Fruit fly (Drosophila melanogaster) whole organism, embryonic: ENCODE measurements around the gene w-cup.
A peak's percentile ranks its signal among the peaks of the same experiment; 100 is the strongest.

Experiments
- Aef1 ChIP-seq: fragments of 200-800 bp; sonication (Bioruptor generic); IDR thresholded peaks from 3 replicates; pipeline ENCODE4 v1.3.6; 2022; ENCODE audit warnings: missing biosample characterization, missing genetic modification characterization
- CG10543 ChIP-seq: fragments of 200-800 bp; sonication (Bioruptor generic); optimal IDR thresholded peaks from 3 replicates; lab custom pipeline; 2017; ENCODE audit warnings: missing biosample characterization, mild to moderate bottlenecking, missing genetic modification characterization, moderate library complexity
- CG11504 ChIP-seq: fragments of 200-800 bp; sonication (Bioruptor generic); optimal IDR thresholded peaks from 3 replicates; lab custom pipeline; 2019; ENCODE audit warnings: missing biosample characterization, mild to moderate bottlenecking, missing genetic modification characterization, moderate library complexity
- CG11696 ChIP-seq: fragments of 200-800 bp; sonication (Bioruptor generic); IDR thresholded peaks from 2 replicates; pipeline ENCODE4 v1.3.6; 2022; ENCODE audit warnings: missing biosample characterization, missing genetic modification characterization
- CG12769 ChIP-seq: fragments of 200-800 bp; sonication (Bioruptor generic); optimal IDR thresholded peaks from 2 replicates; lab custom pipeline; 2019; ENCODE audit warnings: missing biosample characterization, mild to moderate bottlenecking, missing genetic modification characterization, moderate library complexity
- CG13296 ChIP-seq: fragments of 200-800 bp; sonication (Bioruptor generic); optimal IDR thresholded peaks from 3 replicates; lab custom pipeline; 2018; ENCODE audit warnings: missing biosample characterization, mild to moderate bottlenecking, missing genetic modification characterization
- CG1602 ChIP-seq: fragments of 200-800 bp; sonication (Bioruptor generic); optimal IDR thresholded peaks from 3 replicates; lab custom pipeline; 2016; ENCODE audit warnings: missing biosample characterization, missing genetic modification characterization
- CG17359 ChIP-seq: fragments of 200-800 bp; sonication (Bioruptor generic); optimal IDR thresholded peaks from 3 replicates; lab custom pipeline; 2018; ENCODE audit warnings: missing biosample characterization, mild to moderate bottlenecking, missing genetic modification characterization, moderate library complexity
- CG17912 ChIP-seq: fragments of 200-800 bp; sonication (Bioruptor generic); optimal IDR thresholded peaks from 2 replicates; lab custom pipeline; 2018; ENCODE audit warnings: missing biosample characterization, mild to moderate bottlenecking, missing genetic modification characterization
- CG18476 ChIP-seq: fragments of 200-800 bp; sonication (Bioruptor generic); optimal IDR thresholded peaks from 2 replicates; lab custom pipeline; 2016; ENCODE audit warnings: missing biosample characterization, mild to moderate bottlenecking, missing genetic modification characterization
- CG2678 ChIP-seq: fragments of 200-800 bp; sonication (Bioruptor generic); optimal IDR thresholded peaks from 3 replicates; lab custom pipeline; 2019; ENCODE audit warnings: missing biosample characterization, mild to moderate bottlenecking, missing genetic modification characterization, moderate library complexity
- CG3065 ChIP-seq: fragments of 200-800 bp; sonication (Bioruptor generic); optimal IDR thresholded peaks from 2 replicates; lab custom pipeline; 2016; ENCODE audit warnings: missing biosample characterization, missing genetic modification characterization
- CG32532 ChIP-seq: fragments of 200-800 bp; sonication (Bioruptor generic); IDR thresholded peaks from 2 replicates; pipeline ENCODE4 v1.3.6; 2022; ENCODE audit warnings: missing biosample characterization, missing genetic modification characterization
- CG8924 ChIP-seq: fragments of 200-800 bp; optimal IDR thresholded peaks from 3 replicates; lab custom pipeline; 2019; ENCODE audit warnings: missing biosample characterization, mild to moderate bottlenecking, missing genetic modification characterization, moderate library complexity
- CG9215 ChIP-seq: fragments of 200-800 bp; sonication (Bioruptor generic); IDR thresholded peaks from 2 replicates; pipeline ENCODE4 v1.3.6; 2022; ENCODE audit warnings: missing biosample characterization, missing genetic modification characterization
- Camta ChIP-seq: fragments of 200-800 bp; sonication (Bioruptor generic); optimal IDR thresholded peaks from 2 replicates; lab custom pipeline; 2016; ENCODE audit warnings: missing biosample characterization, missing genetic modification characterization
- Dbx ChIP-seq: fragments of 200-800 bp; sonication (Bioruptor generic); IDR thresholded peaks from 3 replicates; pipeline ENCODE4 v1.3.6; 2022; ENCODE audit warnings: missing biosample characterization, missing genetic modification characterization
- Deaf1 ChIP-seq: fragments of 200-800 bp; optimal IDR thresholded peaks from 3 replicates; lab custom pipeline; 2019; ENCODE audit warnings: missing biosample characterization, mild to moderate bottlenecking, missing genetic modification characterization, moderate library complexity
- Fer1 ChIP-seq: fragments of 200-800 bp; sonication (Bioruptor generic); optimal IDR thresholded peaks from 2 replicates; lab custom pipeline; 2017; ENCODE audit warnings: missing biosample characterization, mild to moderate bottlenecking, missing genetic modification characterization
- HLH4C ChIP-seq: fragments of 200-800 bp; sonication (Bioruptor generic); IDR thresholded peaks from 3 replicates; pipeline ENCODE4 v1.3.6; 2022; ENCODE audit warnings: missing biosample characterization, missing genetic modification characterization; ENCODE audit not compliant: partially characterized antibody
- HmgZ ChIP-seq: fragments of 200-800 bp; sonication (Bioruptor generic); optimal IDR thresholded peaks from 2 replicates; lab custom pipeline; 2018; ENCODE audit warnings: missing biosample characterization, mild to moderate bottlenecking, missing genetic modification characterization
- Med ChIP-seq: fragments of 200-800 bp; sonication (Bioruptor generic); peaks from one replicate; lab custom pipeline; 2016; ENCODE audit warnings: missing biosample characterization, missing genetic modification characterization, mild to moderate bottlenecking, inconsistent platforms, moderate library complexity
- Oli ChIP-seq: fragments of 200-800 bp; sonication (Bioruptor generic); optimal IDR thresholded peaks from 2 replicates; lab custom pipeline; 2018; ENCODE audit warnings: missing biosample characterization, mild to moderate bottlenecking, missing genetic modification characterization, moderate library complexity
- Side ChIP-seq: fragments of 200-800 bp; sonication (Bioruptor generic); optimal IDR thresholded peaks from 2 replicates; lab custom pipeline; 2016; ENCODE audit warnings: missing biosample characterization, missing genetic modification characterization
- Sox100B ChIP-seq: fragments of 200-800 bp; sonication (Bioruptor generic); optimal IDR thresholded peaks from 3 replicates; lab custom pipeline; 2018; ENCODE audit warnings: missing biosample characterization, mild to moderate bottlenecking, missing genetic modification characterization
- Sox102F ChIP-seq: fragments of 200-800 bp; sonication (Bioruptor generic); optimal IDR thresholded peaks from 2 replicates; lab custom pipeline; 2018; ENCODE audit warnings: missing biosample characterization, mild to moderate bottlenecking, missing genetic modification characterization, moderate library complexity
- Xrp1 ChIP-seq: fragments of 200-800 bp; sonication (Bioruptor generic); IDR thresholded peaks from 2 replicates; pipeline ENCODE4 v1.3.6; 2022; ENCODE audit warnings: missing biosample characterization, missing genetic modification characterization
- bab2 ChIP-seq: fragments of 200-800 bp; sonication (Bioruptor generic); optimal IDR thresholded peaks from 2 replicates; lab custom pipeline; 2016; ENCODE audit warnings: missing biosample characterization, missing genetic modification characterization
- bcd ChIP-seq: fragments of 200-800 bp; sonication (Bioruptor generic); optimal IDR thresholded peaks from 2 replicates; lab custom pipeline; 2017; ENCODE audit warnings: missing biosample characterization, mild to moderate bottlenecking, missing genetic modification characterization
- ci ChIP-seq: fragments of 200-800 bp; sonication (Bioruptor generic); IDR thresholded peaks from 3 replicates; pipeline ENCODE4 v1.3.6; 2022; ENCODE audit warnings: missing biosample characterization, missing genetic modification characterization
- dan ChIP-seq: fragments of 200-800 bp; sonication (Bioruptor generic); IDR thresholded peaks from 2 replicates; pipeline ENCODE4 v1.3.6; 2022; ENCODE audit warnings: missing biosample characterization, missing genetic modification characterization
- dysf ChIP-seq: fragments of 200-800 bp; sonication (Bioruptor generic); IDR thresholded peaks from 3 replicates; pipeline ENCODE4 v1.3.6; 2022; ENCODE audit warnings: missing biosample characterization, missing genetic modification characterization
- eyg ChIP-seq: fragments of 200-800 bp; sonication (Bioruptor generic); optimal IDR thresholded peaks from 3 replicates; lab custom pipeline; 2016; ENCODE audit warnings: missing biosample characterization, missing genetic modification characterization
- fd64A ChIP-seq: fragments of 200-800 bp; sonication (Bioruptor generic); optimal IDR thresholded peaks from 3 replicates; lab custom pipeline; 2018; ENCODE audit warnings: missing biosample characterization, mild to moderate bottlenecking, missing genetic modification characterization
- hkb ChIP-seq, 2 experiments: fragments of 200-800 bp in 1 of 2; fragments of >200 bp in 1 of 2; sonication (Bioruptor generic) in 1 of 2; IDR thresholded peaks in 1 of 2; optimal IDR thresholded peaks in 1 of 2; 2 replicates each; pipeline versions ENCODE4 v1.3.6 to Lab custom; 2017 to 2022; ENCODE audit warnings: missing biosample characterization in 1 of 2, missing genetic modification characterization in 1 of 2
- jigr1 ChIP-seq: fragments of 200-800 bp; sonication (Bioruptor generic); IDR thresholded peaks from 3 replicates; pipeline ENCODE4 v1.3.6; 2022; ENCODE audit warnings: missing biosample characterization, missing genetic modification characterization
- lbe ChIP-seq: fragments of 200-800 bp; sonication (Bioruptor generic); optimal IDR thresholded peaks from 2 replicates; lab custom pipeline; 2016; ENCODE audit warnings: missing biosample characterization, mild to moderate bottlenecking, missing genetic modification characterization
- mam ChIP-seq: fragments of 200-800 bp; sonication (Bioruptor generic); optimal IDR thresholded peaks from 3 replicates; lab custom pipeline; 2016; ENCODE audit warnings: missing biosample characterization, missing genetic modification characterization
- org-1 ChIP-seq: fragments of 200-800 bp; sonication (Bioruptor generic); optimal IDR thresholded peaks from 2 replicates; lab custom pipeline; 2017; ENCODE audit warnings: missing biosample characterization, missing genetic modification characterization
- otp ChIP-seq: fragments of 200-800 bp; sonication (Bioruptor generic); IDR thresholded peaks from 3 replicates; pipeline ENCODE4, ENCODE4 v1.3.6; 2022; ENCODE audit warnings: missing biosample characterization, missing genetic modification characterization
- prd ChIP-seq, 3 experiments: fragments of >200 bp in 2 of 3; fragments of 200-800 bp in 1 of 3; sonication (Bioruptor generic) in 1 of 3; optimal IDR thresholded peaks in 2 of 3; IDR thresholded peaks in 1 of 3; 2 replicates in 2 of 3; 3 replicates in 1 of 3; pipeline versions ENCODE4 v1.3.6 to Lab custom; 2017 to 2022; ENCODE audit warnings: missing biosample characterization in 1 of 3, missing genetic modification characterization in 1 of 3
- row ChIP-seq: fragments of 200-800 bp; sonication (Bioruptor generic); IDR thresholded peaks from 3 replicates; pipeline ENCODE4 v1.3.6; 2022; ENCODE audit warnings: missing biosample characterization, missing genetic modification characterization
- run ChIP-seq: fragments of 200-800 bp; sonication (Bioruptor generic); optimal IDR thresholded peaks from 3 replicates; lab custom pipeline; 2018; ENCODE audit warnings: missing biosample characterization, mild to moderate bottlenecking, missing genetic modification characterization
- sd ChIP-seq: fragments of 200-800 bp; sonication (Bioruptor generic); optimal IDR thresholded peaks from 3 replicates; lab custom pipeline; 2018; ENCODE audit warnings: missing biosample characterization, mild to moderate bottlenecking, missing genetic modification characterization, moderate library complexity
- sens ChIP-seq: fragments of 200-800 bp; sonication (Bioruptor generic); peaks from one replicate; lab custom pipeline; 2016; ENCODE audit warnings: missing biosample characterization, missing genetic modification characterization
- seq ChIP-seq: fragments of 200-800 bp; sonication (Bioruptor generic); IDR thresholded peaks from 2 replicates; pipeline ENCODE4 v1.3.6; 2022; ENCODE audit warnings: missing biosample characterization, missing genetic modification characterization
- slou ChIP-seq: fragments of 200-800 bp; sonication (Bioruptor generic); optimal IDR thresholded peaks from 3 replicates; lab custom pipeline; 2016; ENCODE audit warnings: missing biosample characterization, missing genetic modification characterization
- ssp ChIP-seq: fragments of 200-800 bp; sonication (Bioruptor generic); IDR thresholded peaks from 2 replicates; pipeline ENCODE4 v1.3.6; 2022; ENCODE audit warnings: missing biosample characterization, missing genetic modification characterization
- tio ChIP-seq: fragments of 200-800 bp; sonication (Bioruptor generic); optimal IDR thresholded peaks from 2 replicates; lab custom pipeline; 2017; ENCODE audit warnings: missing biosample characterization, missing genetic modification characterization, inconsistent platforms
- wdn ChIP-seq: fragments of 200-800 bp; sonication (Bioruptor generic); IDR thresholded peaks from 2 replicates; pipeline ENCODE4 v1.3.6; 2022; ENCODE audit warnings: missing biosample characterization, missing genetic modification characterization

Gene w-cup

dm6 chr2L:10565674-10566073, 11.9 kb downstream of the w-cup start (continued):
- TF ChIP-seq dysf (GFP tag; lab: Robert Waterston, UW) (peak; percentile 76), tio (GFP tag; lab: Kevin White, UChicago) (no peak), CG12769 (tag; lab: Kevin White, UChicago) (peak; percentile 70), mam (GFP tag; lab: Kevin White, UChicago) (peak; percentile 63), jigr1 (GFP tag; lab: Robert Waterston, UW) (no peak), org-1 (GFP tag; lab: Kevin White, UChicago) (peak; percentile 53), HmgZ (peak; percentile 38), eyg (GFP tag; lab: Kevin White, UChicago) (peak; percentile 20), dan (GFP tag; lab: Robert Waterston, UW) (no peak), CG10543 (GFP tag; lab: Kevin White, UChicago) (no peak), Deaf1 (tag; lab: Kevin White, UChicago) (peak; percentile 43), Med (GFP tag; lab: Kevin White, UChicago) (peak; percentile 91), CG8924 (tag; lab: Kevin White, UChicago) (peak; percentile 28), CG2678 (tag; lab: Kevin White, UChicago) (peak; percentile 69), Camta (GFP tag; lab: Kevin White, UChicago) (peak; percentile 12), slou (GFP tag; lab: Kevin White, UChicago) (peak; percentile 19), Oli (tag; lab: Kevin White, UChicago) (peak; percentile 41), Side (peak; percentile 52), CG1602 (GFP tag; lab: Kevin White, UChicago) (no peak), bcd (GFP tag; lab: Kevin White, UChicago) (peak; percentile 41), prd (optimal IDR thresholded peaks at IDR 0.05; lab: Kevin White, UChicago) (no peak), prd (GFP tag; IDR thresholded peaks at IDR 0.05; lab: Robert Waterston, UW) (peak; percentile 63; the same call in 2 of the 3 replicates), run (tag; lab: Kevin White, UChicago) (no peak), Dbx (GFP tag; lab: Robert Waterston, UW) (peak; percentile 80), sens (peak; percentile 86), CG18476 (peak; percentile 7), CG3065 (no peak), lbe (GFP tag; lab: Kevin White, UChicago) (no peak), sd (peak; percentile 1), Aef1 (GFP tag; lab: Robert Waterston, UW) (peak; percentile 40; the same call in 2 of the 3 replicates), ci (0 out of 3 replicates have a peak, but pooled peaks have one; percentile 42), Xrp1 (GFP tag; lab: Robert Waterston, UW) (peak; percentile 65), fd64A (GFP tag; lab: Kevin White, UChicago) (no peak), bab2 (GFP tag; lab: Kevin White, UChicago) (no peak), Fer1 (GFP tag; lab: Kevin White, UChicago) (peak; percentile 84), HLH4C (no peak), CG11504 (tag; lab: Kevin White, UChicago) (peak; percentile 60), hkb (optimal IDR thresholded peaks at IDR 0.05; lab: Kevin White, UChicago) (no peak), hkb (GFP tag; IDR thresholded peaks at IDR 0.05; lab: Robert Waterston, UW) (peak; percentile 67; the same call in 1 of the 2 replicates), Sox102F (GFP tag; lab: Kevin White, UChicago) (peak; percentile 17), Sox100B (GFP tag; lab: Kevin White, UChicago) (no peak), CG11696 (GFP tag; lab: Robert Waterston, UW) (0 out of 2 replicates have a peak, but pooled peaks have one; percentile 41), CG9215 (GFP tag; lab: Robert Waterston, UW) (peak; percentile 55; the same call in 1 of the 2 replicates), otp (GFP tag; lab: Robert Waterston, UW) (0 out of 3 replicates have a peak, but pooled peaks have one; percentile 30), CG32532 (GFP tag; lab: Robert Waterston, UW) (peak; percentile 70; the same call in 1 of the 2 replicates), wdn (GFP tag; lab: Robert Waterston, UW) (0 out of 2 replicates have a peak, but pooled peaks have one; percentile 28), CG13296 (peak; percentile 50), seq (GFP tag; lab: Robert Waterston, UW) (0 out of 2 replicates have a peak, but pooled peaks have one; percentile 24), CG17912 (no peak), ssp (peak; percentile 31; the same call in 1 of the 2 replicates), row (peak; percentile 70), CG17359 (tag; lab: Kevin White, UChicago) (peak; percentile 44)
